Fruit fly (Drosophila melanogaster) S2 (cell line): ENCODE results near the gene RpL17.

Source experiments
- CG8478 ChIP-seq: fragments of >200 bp; optimal IDR thresholded peaks from 2 replicates; lab custom pipeline; 2018
- CTCF ChIP-seq, 2 experiments: fragments of >200 bp; optimal IDR thresholded peaks; 2 replicates each; lab custom pipeline; 2018

DNA sequence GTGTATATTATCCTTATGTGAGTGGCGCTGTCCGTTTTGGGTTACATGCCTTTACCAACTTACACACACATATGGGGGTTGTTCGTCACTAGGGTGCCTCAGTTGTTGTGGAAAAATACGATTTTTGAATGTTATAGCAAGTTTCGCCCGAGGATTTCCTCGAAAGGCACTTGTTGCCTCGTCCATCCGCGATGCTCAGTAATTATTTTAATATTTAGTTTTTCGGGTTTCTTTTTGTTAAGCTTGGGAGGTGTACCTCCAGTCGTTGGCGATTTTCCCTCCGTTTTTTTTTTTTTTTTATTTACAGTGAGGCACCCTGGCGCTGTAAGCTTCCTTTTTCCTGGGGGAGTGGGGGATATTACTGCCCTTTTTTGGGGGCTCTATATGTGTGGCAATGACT, 47.6 kb downstream of the RpL17 start:
- TF ChIP-seq CG8478 (lab: Kevin White, UChicago): no peak
- TF ChIP-seq CTCF (optimal IDR thresholded peaks at IDR 0.05; lab: Kevin White, UChicago): no peak
